Fruit fly (Drosophila melanogaster): ENCODE results near the gene Send2.

Gene Send2

dm6 chr2L:14308661-14309060, 37.8 kb downstream of the Send2 start:
- TF ChIP-seq usp (GFP tag; optimal IDR thresholded peaks at IDR 0.05) (no peak), CG8478 (optimal IDR thresholded peaks at IDR 0.05) (no peak), psq (optimal IDR thresholded peaks at IDR 0.05) (no peak), EcR (GFP tag; optimal IDR thresholded peaks at IDR 0.05) (no peak)

dm6 chr2L:14308232-14308631, 38.3 kb downstream of the Send2 start:
- TF ChIP-seq EcR (GFP tag; optimal IDR thresholded peaks at IDR 0.05) (no peak), pan (optimal IDR thresholded peaks at IDR 0.05) (no peak), usp (GFP tag; optimal IDR thresholded peaks at IDR 0.05) (no peak)

DNA sequence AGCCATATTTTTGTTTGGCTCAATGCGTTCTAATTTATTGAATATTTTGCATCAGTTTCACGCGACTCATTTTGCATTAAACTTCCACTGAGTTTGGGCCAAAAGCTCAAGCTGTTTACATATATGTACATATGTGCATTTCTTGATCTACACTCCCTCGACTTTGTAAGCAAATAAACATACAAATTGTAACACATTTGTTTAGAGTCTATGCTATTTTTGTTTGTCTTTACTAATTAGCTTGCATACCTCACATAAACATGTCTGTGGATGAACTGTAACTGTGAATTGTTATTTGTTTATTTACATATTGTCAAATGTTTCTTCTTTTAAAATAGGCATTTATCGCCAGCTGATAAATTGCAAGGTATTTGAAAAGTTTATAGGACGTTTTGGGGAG, 39.0 kb downstream of the Send2 start:
- TF ChIP-seq CG8478 (optimal IDR thresholded peaks at IDR 0.05) = no peak
- TF ChIP-seq Dll (optimal IDR thresholded peaks at IDR 0.05) = no peak
- TF ChIP-seq usp (GFP tag; optimal IDR thresholded peaks at IDR 0.05) = no peak

DNA sequence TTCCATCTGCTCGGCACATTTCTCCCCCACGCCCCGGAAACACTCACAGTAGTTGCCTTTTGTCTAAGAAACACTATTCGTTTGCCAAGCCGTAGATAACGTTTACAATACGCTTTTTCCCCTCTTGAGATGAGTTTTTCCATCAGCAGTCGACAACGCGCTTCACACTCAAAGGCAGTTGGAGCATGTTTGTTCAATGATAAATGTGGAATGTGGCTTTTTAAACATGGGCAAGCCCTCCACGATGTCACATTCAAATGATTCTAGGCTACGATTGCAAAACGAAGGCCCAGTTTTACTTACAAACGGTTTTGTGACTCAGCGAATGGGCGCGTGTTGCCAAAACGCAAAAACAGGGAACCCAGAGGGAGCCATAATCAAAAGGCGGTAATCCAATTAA, 44.0 kb downstream of the Send2 start:
- no peak for TF ChIP-seq Dll (optimal IDR thresholded peaks at IDR 0.05)
- no peak for TF ChIP-seq usp (GFP tag; optimal IDR thresholded peaks at IDR 0.05)
- no peak for TF ChIP-seq EcR (GFP tag; optimal IDR thresholded peaks at IDR 0.05)
- no peak for TF ChIP-seq pan (optimal IDR thresholded peaks at IDR 0.05)
- no peak for TF ChIP-seq psq (optimal IDR thresholded peaks at IDR 0.05)
- TF ChIP-seq CG8478 (optimal IDR thresholded peaks at IDR 0.05) = no peak

DNA sequence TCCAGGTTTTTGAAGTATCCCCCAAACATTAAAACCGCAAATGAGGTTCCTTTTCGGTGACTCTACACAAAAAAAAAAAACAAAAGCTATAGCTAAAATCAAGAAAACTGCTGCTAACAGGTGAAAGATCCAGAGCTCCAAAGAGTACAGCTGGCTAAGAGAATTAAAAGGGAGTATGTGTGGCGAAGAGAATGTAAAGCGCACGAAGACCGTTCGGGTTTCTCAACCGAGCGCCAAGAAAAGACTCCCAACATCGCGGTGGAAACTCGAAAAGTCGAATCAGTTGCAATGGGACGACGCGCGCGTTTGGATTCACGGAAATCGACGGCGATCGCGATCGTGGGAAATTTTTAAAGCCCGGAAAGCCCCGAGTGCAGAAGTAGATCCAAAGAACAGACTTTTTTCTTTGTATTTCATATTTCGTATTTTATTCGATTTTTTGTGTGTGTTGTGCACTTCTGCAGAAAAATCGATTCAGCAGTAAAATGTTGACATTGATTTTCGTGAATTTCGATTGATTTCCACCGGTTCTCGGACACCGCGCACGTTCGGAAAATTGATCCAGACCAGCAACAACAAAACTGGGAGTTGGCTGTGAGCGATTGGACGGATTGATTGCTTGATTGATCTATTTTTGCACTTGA, 45.6 kb downstream of the Send2 start:
- TF ChIP-seq pan (optimal IDR thresholded peaks at IDR 0.05) (no peak), Dll (optimal IDR thresholded peaks at IDR 0.05) (no peak), EcR (GFP tag; optimal IDR thresholded peaks at IDR 0.05) (no peak), psq (optimal IDR thresholded peaks at IDR 0.05) (no peak), usp (GFP tag; optimal IDR thresholded peaks at IDR 0.05) (no peak), CG8478 (optimal IDR thresholded peaks at IDR 0.05) (no peak)
